Worm (Caenorhabditis elegans) whole organism, young adult: ENCODE measurements around the gene ttr-41.
A peak's percentile ranks its signal among the peaks of the same experiment; 100 is the strongest.

ENCODE experiments used
- B0019.2 ChIP-seq: fragments of 200-800 bp; sonication (Bioruptor generic); conservative IDR thresholded peaks from 2 replicates; pipeline ENCODE4 v1.3.6; 2022; ENCODE audit warnings: missing genetic modification reagents, missing genetic modification characterization, missing compliant biosample characterization
- B0035.1 ChIP-seq: sonication (generic microtip); optimal IDR thresholded peaks from 2 replicates; lab custom pipeline; 2016; ENCODE audit warnings: missing genetic modification characterization, mild to moderate bottlenecking, missing compliant biosample characterization, missing genotype, missing genetic modification reagents
- B0336.3 ChIP-seq: fragments of 200-800 bp; sonication (Bioruptor generic); IDR thresholded peaks from 2 replicates; pipeline ENCODE4 v1.3.6; 2022; ENCODE audit warnings: missing genetic modification characterization, missing compliant biosample characterization
- C06A6.2 ChIP-seq: fragments of 200-800 bp; sonication (Bioruptor generic); conservative IDR thresholded peaks from 2 replicates; pipeline ENCODE4 v1.3.6; 2022; ENCODE audit warnings: missing genetic modification characterization, missing compliant biosample characterization
- F23B12.7 ChIP-seq: sonication (generic microtip); optimal IDR thresholded peaks from 2 replicates; lab custom pipeline; 2017; ENCODE audit warnings: missing genetic modification characterization, mild to moderate bottlenecking, missing compliant biosample characterization, antibody characterized with exemption, moderate library complexity; ENCODE audit not compliant: insufficient read depth
- F37B4.10 ChIP-seq: fragments of 200-800 bp; sonication (Bioruptor generic); IDR thresholded peaks from 2 replicates; pipeline ENCODE4 v1.3.6; 2022; ENCODE audit warnings: missing genetic modification characterization, missing compliant biosample characterization
- F39B2.1 ChIP-seq: fragments of 200-800 bp; sonication (Bioruptor generic); IDR thresholded peaks from 2 replicates; pipeline ENCODE4 v1.3.6; 2022; ENCODE audit warnings: missing genetic modification reagents, missing genetic modification characterization, missing compliant biosample characterization
- F49E8.2 ChIP-seq: sonication (generic microtip); optimal IDR thresholded peaks from 3 replicates; lab custom pipeline; 2017; ENCODE audit warnings: missing genetic modification characterization, mild to moderate bottlenecking, missing compliant biosample characterization, antibody characterized with exemption, moderate library complexity; ENCODE audit not compliant: insufficient read depth
- F52B5.7 ChIP-seq: sonication (generic microtip); optimal IDR thresholded peaks from 2 replicates; lab custom pipeline; 2016; ENCODE audit warnings: mild to moderate bottlenecking, missing genetic modification characterization, missing compliant biosample characterization
- F55B11.4 ChIP-seq: sonication (generic microtip); optimal IDR thresholded peaks from 2 replicates; lab custom pipeline; 2016; ENCODE audit warnings: missing compliant biosample characterization, missing genetic modification characterization, borderline replicate concordance; ENCODE audit not compliant: insufficient read depth
- F57A8.1 ChIP-seq: fragments of 200-800 bp; sonication (Bioruptor generic); optimal IDR thresholded peaks from 2 replicates; lab custom pipeline; 2018; ENCODE audit warnings: mild to moderate bottlenecking, missing genetic modification characterization, moderate library complexity, missing compliant biosample characterization
- K11D2.4 ChIP-seq: fragments of 200-800 bp; sonication (Bioruptor generic); IDR thresholded peaks from 2 replicates; pipeline ENCODE4 v1.3.6; 2022; ENCODE audit warnings: missing genetic modification reagents, missing genetic modification characterization, missing compliant biosample characterization
- T07F8.4 ChIP-seq: sonication (generic microtip); optimal IDR thresholded peaks from 2 replicates; lab custom pipeline; 2016; ENCODE audit warnings: mild to moderate bottlenecking, missing genetic modification characterization, moderate library complexity, missing compliant biosample characterization
- Y53F4B.3 ChIP-seq: fragments of 200-800 bp; sonication (Bioruptor generic); IDR thresholded peaks from 2 replicates; pipeline ENCODE4 v1.3.6; 2022; ENCODE audit warnings: missing genetic modification reagents, missing genetic modification characterization, missing compliant biosample characterization
- Y56A3A.18 ChIP-seq: fragments of 200-800 bp; sonication (Bioruptor generic); IDR thresholded peaks from 2 replicates; pipeline ENCODE4 v1.3.6; 2022; ENCODE audit warnings: missing genetic modification reagents, missing genetic modification characterization, missing compliant biosample characterization
- Y95B8A.8 ChIP-seq: fragments of 200-800 bp; sonication (Bioruptor generic); IDR thresholded peaks from 2 replicates; pipeline ENCODE4 v1.3.6; 2022; ENCODE audit warnings: missing genetic modification reagents, missing genetic modification characterization, missing compliant biosample characterization
- ZK185.1 ChIP-seq: sonication (generic microtip); optimal IDR thresholded peaks from 2 replicates; lab custom pipeline; 2016; ENCODE audit warnings: mild to moderate bottlenecking, missing genetic modification characterization, missing compliant biosample characterization; ENCODE audit not compliant: poor library complexity, severe bottlenecking
- akir-1 ChIP-seq: fragments of 200-800 bp; sonication (Bioruptor generic); optimal IDR thresholded peaks from 2 replicates; lab custom pipeline; 2018; ENCODE audit warnings: mild to moderate bottlenecking, missing genetic modification characterization, moderate library complexity, missing compliant biosample characterization
- atf-7 ChIP-seq: sonication (generic microtip); optimal IDR thresholded peaks from 2 replicates; lab custom pipeline; 2017; ENCODE audit warnings: mild to moderate bottlenecking, missing genetic modification characterization, missing compliant biosample characterization
- attf-6 ChIP-seq: fragments of 200-800 bp; sonication (Bioruptor generic); IDR thresholded peaks from 2 replicates; pipeline ENCODE4 v1.3.6; 2022; ENCODE audit warnings: missing genetic modification reagents, missing genetic modification characterization, missing compliant biosample characterization
- ccch-3 ChIP-seq: fragments of 200-800 bp; sonication (Bioruptor generic); optimal IDR thresholded peaks from 2 replicates; lab custom pipeline; 2018; ENCODE audit warnings: mild to moderate bottlenecking, missing genetic modification characterization, missing compliant biosample characterization
- ceh-100 ChIP-seq: fragments of 200-800 bp; sonication (Bioruptor generic); IDR thresholded peaks from 2 replicates; pipeline ENCODE4 v1.3.6; 2022; ENCODE audit warnings: missing genetic modification reagents, missing genetic modification characterization, missing compliant biosample characterization
- ceh-27 ChIP-seq: fragments of 200-800 bp; sonication (Bioruptor generic); optimal IDR thresholded peaks from 2 replicates; lab custom pipeline; 2018; ENCODE audit warnings: mild to moderate bottlenecking, missing genetic modification characterization, moderate library complexity, missing compliant biosample characterization
- egrh-3 ChIP-seq: fragments of 200-800 bp; sonication (Bioruptor generic); IDR thresholded peaks from 2 replicates; pipeline ENCODE4 v1.3.6; 2022; ENCODE audit warnings: missing genetic modification reagents, missing genetic modification characterization, missing compliant biosample characterization
- fkh-3 ChIP-seq: sonication (generic microtip); optimal IDR thresholded peaks from 2 replicates; lab custom pipeline; 2016; ENCODE audit warnings: mild to moderate bottlenecking, missing genetic modification characterization, missing compliant biosample characterization
- lin-35 ChIP-seq, 3 experiments: fragments of 150-350 bp in 2 of 3; sonication (generic microtip) in 1 of 3; optimal IDR thresholded peaks; 2 replicates each; lab custom pipeline; 2014 to 2018; ENCODE audit warnings: missing biosample characterization in 3 of 3, missing genetic modification characterization in 3 of 3, missing genetic modification reagents in 3 of 3
- lin-40 ChIP-seq: sonication (generic microtip); optimal IDR thresholded peaks from 2 replicates; lab custom pipeline; 2016; ENCODE audit warnings: missing genetic modification characterization, mild to moderate bottlenecking, missing compliant biosample characterization, missing genotype, missing genetic modification reagents
- madf-3 ChIP-seq: fragments of 200-800 bp; sonication (Bioruptor generic); IDR thresholded peaks from 2 replicates; pipeline ENCODE4 v1.3.6; 2022; ENCODE audit warnings: missing genetic modification reagents, missing genetic modification characterization, missing compliant biosample characterization
- mcd-1 ChIP-seq: fragments of 200-800 bp; sonication (Bioruptor generic); IDR thresholded peaks from 2 replicates; pipeline ENCODE4 v1.3.6; 2022; ENCODE audit warnings: missing genetic modification reagents, missing genetic modification characterization, missing compliant biosample characterization
- mel-28 ChIP-seq: sonication (generic microtip); optimal IDR thresholded peaks from 2 replicates; lab custom pipeline; 2016; ENCODE audit warnings: borderline replicate concordance, mild to moderate bottlenecking, missing genetic modification characterization, missing compliant biosample characterization
- mes-4 ChIP-seq: sonication (generic microtip); optimal IDR thresholded peaks from 2 replicates; lab custom pipeline; 2016; ENCODE audit warnings: missing genotype, missing genetic modification characterization, missing compliant biosample characterization
- nfya-2 ChIP-seq: fragments of 200-800 bp; sonication (Bioruptor generic); IDR thresholded peaks from 2 replicates; pipeline ENCODE4 v1.3.6; 2022; ENCODE audit warnings: missing genetic modification reagents, missing genetic modification characterization, missing compliant biosample characterization
- nfyb-1 ChIP-seq: fragments of 200-800 bp; sonication (Bioruptor generic); IDR thresholded peaks from 2 replicates; pipeline ENCODE4 v1.3.6; 2022; ENCODE audit warnings: missing genetic modification reagents, missing genetic modification characterization, missing compliant biosample characterization
- nhr-179 ChIP-seq: sonication (generic microtip); optimal IDR thresholded peaks from 2 replicates; lab custom pipeline; 2016; ENCODE audit warnings: mild to moderate bottlenecking, missing genetic modification characterization, missing compliant biosample characterization
- nhr-80 ChIP-seq: sonication (generic microtip); optimal IDR thresholded peaks from 2 replicates; lab custom pipeline; 2016; ENCODE audit warnings: missing genetic modification characterization, missing compliant biosample characterization
- repo-1 ChIP-seq: sonication (generic microtip); optimal IDR thresholded peaks from 2 replicates; lab custom pipeline; 2017; ENCODE audit warnings: mild to moderate bottlenecking, missing genetic modification characterization, missing compliant biosample characterization
- snpc-1.1 ChIP-seq: sonication (generic microtip); optimal IDR thresholded peaks from 2 replicates; lab custom pipeline; 2017; ENCODE audit warnings: missing genetic modification characterization, mild to moderate bottlenecking, missing compliant biosample characterization, antibody characterized with exemption, moderate library complexity, missing genotype, missing genetic modification reagents; ENCODE audit not compliant: insufficient read depth
- snpc-1.3 ChIP-seq: sonication (generic microtip); optimal IDR thresholded peaks from 2 replicates; lab custom pipeline; 2017; ENCODE audit warnings: missing genetic modification characterization, mild to moderate bottlenecking, missing compliant biosample characterization, antibody characterized with exemption, moderate library complexity, missing genotype, missing genetic modification reagents; ENCODE audit not compliant: insufficient read depth
- tlf-1 ChIP-seq: fragments of 200-800 bp; sonication (Bioruptor generic); optimal IDR thresholded peaks from 2 replicates; lab custom pipeline; 2018; ENCODE audit warnings: mild to moderate bottlenecking, missing genetic modification characterization, missing compliant biosample characterization
- zfh-2 ChIP-seq: fragments of 200-800 bp; sonication (Bioruptor generic); conservative IDR thresholded peaks from 2 replicates; pipeline ENCODE4 v1.3.6; 2022; ENCODE audit warnings: missing genetic modification reagents, missing genetic modification characterization, missing compliant biosample characterization
- zim-3 ChIP-seq: sonication (generic microtip); optimal IDR thresholded peaks from 2 replicates; lab custom pipeline; 2017; ENCODE audit warnings: mild to moderate bottlenecking, missing genetic modification characterization, moderate library complexity, missing compliant biosample characterization
- ztf-25 ChIP-seq: fragments of 200-800 bp; sonication (Bioruptor generic); IDR thresholded peaks from 2 replicates; pipeline ENCODE4 v1.3.6; 2022; ENCODE audit warnings: missing genetic modification reagents, missing genetic modification characterization, missing compliant biosample characterization
- ztf-28 ChIP-seq: fragments of 200-800 bp; sonication (Bioruptor generic); IDR thresholded peaks from 2 replicates; pipeline ENCODE4 v1.3.6; 2022; ENCODE audit warnings: missing genetic modification reagents, missing genetic modification characterization, missing compliant biosample characterization
- ztf-3 ChIP-seq: fragments of 200-800 bp; sonication (Bioruptor generic); optimal IDR thresholded peaks from 2 replicates; lab custom pipeline; 2018; ENCODE audit warnings: mild to moderate bottlenecking, missing genetic modification characterization, missing compliant biosample characterization

ttr-41 gene

DNA sequence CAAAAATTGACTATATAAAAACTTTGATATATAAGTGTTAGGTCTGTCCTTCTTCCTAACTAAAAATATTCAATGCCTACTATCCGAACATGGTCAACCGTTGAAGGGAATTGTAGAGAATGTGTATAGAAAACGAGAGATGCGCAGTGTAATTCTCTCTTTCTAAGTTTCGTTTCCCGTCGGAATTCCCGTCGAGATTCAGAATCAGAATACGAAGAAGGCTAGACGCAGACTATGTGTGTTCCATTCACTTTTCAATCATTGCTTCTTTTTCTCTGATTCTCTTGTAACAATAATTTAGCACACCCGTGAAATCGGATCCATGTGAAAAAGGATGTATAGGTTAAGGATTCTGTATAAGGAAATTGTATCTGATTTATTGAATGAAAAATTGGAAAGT is 6.8 kb upstream of the ttr-41 start (continued):
- TF ChIP-seq F39B2.1 (GFP tag; lab: Robert Waterston, UW) (no peak), nhr-80 (tag; lab: Kevin White, UChicago) (no peak), snpc-1.3 (no peak), C06A6.2 (no peak)
- TF ChIP-seq, all 124 proteins: peak for 0

DNA sequence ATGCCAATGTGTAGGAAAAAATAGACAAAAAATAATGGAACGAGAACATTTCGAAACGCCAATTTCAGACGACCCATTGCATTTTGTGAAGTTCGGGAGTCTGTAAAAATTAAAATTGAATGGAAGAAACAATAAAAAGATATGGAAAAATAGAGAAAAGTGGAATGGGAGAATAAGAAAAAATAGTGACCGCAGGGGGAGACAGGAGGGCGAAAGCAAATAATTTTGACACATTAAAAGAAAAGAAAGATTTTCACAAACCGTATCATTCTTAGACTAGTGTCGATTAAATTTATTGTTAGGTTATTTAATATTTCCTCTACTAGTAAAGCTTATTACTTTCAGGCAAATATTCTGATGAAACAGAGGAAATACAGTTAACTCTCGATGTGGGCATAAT is 6.2 kb upstream of the ttr-41 start, which contains the start of gene F41C3.11:
TSS of gene F41C3.11 (minus strand) at position 101 of the 400 bp plus-strand sequence.
- TF ChIP-seq F23B12.7 (tag; lab: Kevin White, UChicago) (no peak), ztf-28 (no peak), B0336.3 (GFP tag; lab: Robert Waterston, UW) (no peak), mcd-1 (GFP tag; lab: Robert Waterston, UW) (no peak), nhr-80 (tag; lab: Kevin White, UChicago) (no peak)

DNA sequence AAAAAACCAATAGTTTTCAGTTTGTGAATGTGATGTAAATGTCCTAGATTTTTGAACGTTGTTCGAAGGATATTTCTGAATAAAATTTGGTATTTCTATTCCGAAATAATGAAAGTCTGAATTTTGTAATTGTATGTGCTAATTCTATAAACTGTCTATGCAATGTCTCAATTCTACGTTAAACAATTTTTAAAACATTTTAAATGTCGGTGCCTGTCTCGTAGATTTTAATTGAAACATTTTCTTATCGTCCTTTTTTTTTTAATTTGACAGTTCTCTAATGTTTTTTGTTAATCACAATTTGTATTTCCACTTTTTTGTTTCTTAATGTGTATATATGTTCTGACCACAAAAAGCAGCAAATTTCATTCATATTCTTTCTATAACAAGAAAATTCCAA is 2.1 kb upstream of the ttr-41 start, which contains the start of gene F41C3.7:
TSS of gene F41C3.7 (plus strand) at position 301 of the 400 bp plus-strand sequence.
- no peak for TF ChIP-seq ztf-25 (GFP tag; lab: Robert Waterston, UW)
- TF ChIP-seq F52B5.7 (tag; lab: Kevin White, UChicago) = no peak
- TF ChIP-seq zim-3 (tag; lab: Kevin White, UChicago) = no peak
- TF ChIP-seq ZK185.1 = no peak
- TF ChIP-seq attf-6 = no peak
- no peak for TF ChIP-seq egrh-3 (GFP tag; lab: Robert Waterston, UW)
- no peak for TF ChIP-seq nhr-80 (tag; lab: Kevin White, UChicago)
- TF ChIP-seq T07F8.4 (tag; lab: Kevin White, UChicago) = no peak
- no peak for TF ChIP-seq zfh-2 (GFP tag; lab: Robert Waterston, UW)
- no peak for TF ChIP-seq mes-4 (tag; lab: Kevin White, UChicago)
- no peak for TF ChIP-seq ccch-3 (GFP tag; lab: Kevin White, UChicago)
- no peak for TF ChIP-seq ztf-3 (GFP tag; lab: Kevin White, UChicago)
- no peak for TF ChIP-seq ceh-27 (GFP tag; lab: Kevin White, UChicago)
- TF ChIP-seq nhr-179 (tag; lab: Kevin White, UChicago) = no peak
- no peak for TF ChIP-seq mel-28 (tag; lab: Kevin White, UChicago)
- no peak for TF ChIP-seq ceh-100
- TF ChIP-seq Y53F4B.3 = no peak
- no peak for TF ChIP-seq F49E8.2 (tag; lab: Kevin White, UChicago)

DNA sequence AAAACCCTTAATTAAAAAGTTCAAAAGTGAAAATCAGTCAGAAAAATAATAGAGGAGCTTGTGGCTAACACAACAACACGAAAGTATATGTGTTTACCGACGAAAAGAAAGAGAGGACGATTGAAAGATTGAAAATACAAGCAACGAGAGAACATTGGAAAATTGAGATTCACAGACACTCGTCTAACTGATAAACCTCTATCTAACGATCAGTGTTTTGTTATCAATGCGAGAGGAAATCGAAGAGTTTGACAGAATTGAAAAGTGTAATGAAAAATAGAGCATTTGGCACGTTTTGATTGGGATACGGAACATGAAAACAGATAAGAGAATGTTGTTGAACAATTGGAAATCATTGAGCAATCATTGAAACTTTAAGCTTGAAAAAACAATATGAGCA is 1.0 kb upstream of the ttr-41 start:
- TF ChIP-seq F55B11.4 (tag; lab: Kevin White, UChicago) = no peak
- no peak for TF ChIP-seq B0035.1 (tag; lab: Kevin White, UChicago)
- TF ChIP-seq tlf-1 (GFP tag; lab: Kevin White, UChicago) = peak; percentile 8
- no peak for TF ChIP-seq nfyb-1 (GFP tag; lab: Robert Waterston, UW)
- TF ChIP-seq lin-40 (tag; lab: Kevin White, UChicago) = peak; percentile 27
- no peak for TF ChIP-seq F57A8.1 (GFP tag; lab: Kevin White, UChicago)
- no peak for TF ChIP-seq F37B4.10 (GFP tag; lab: Robert Waterston, UW)
- TF ChIP-seq Y56A3A.18 (GFP tag; lab: Robert Waterston, UW) = no peak
- no peak for TF ChIP-seq K11D2.4
- TF ChIP-seq fkh-3 (tag; lab: Kevin White, UChicago) = no peak
- no peak for TF ChIP-seq Y95B8A.8
- TF ChIP-seq repo-1 = no peak
- no peak for TF ChIP-seq snpc-1.1
- TF ChIP-seq nfya-2 = no peak
- no peak for TF ChIP-seq atf-7 (tag; lab: Kevin White, UChicago)
- TF ChIP-seq madf-3 (GFP tag; lab: Robert Waterston, UW) = no peak
- no peak for TF ChIP-seq lin-35 (GFP tag; optimal IDR thresholded peaks at IDR 0.05; lab: Kevin White, UChicago)
- TF ChIP-seq B0019.2 (GFP tag; lab: Robert Waterston, UW) = no peak
- TF ChIP-seq akir-1 (GFP tag; lab: Kevin White, UChicago) = no peak
- TF ChIP-seq ztf-25 (GFP tag; lab: Robert Waterston, UW) = no peak
